Worm (Caenorhabditis elegans) whole organism, L4 larva: ENCODE results near the gene T15H9.5.

Experiments
- dve-1 ChIP-seq: sonication (generic microtip); optimal IDR thresholded peaks from 2 replicates; lab custom pipeline; 2017; ENCODE audit warnings: antibody characterized with exemption, mild to moderate bottlenecking, missing genetic modification characterization, missing compliant biosample characterization; ENCODE audit not compliant: insufficient read depth
- nhr-25 ChIP-seq: sonication (generic microtip); optimal IDR thresholded peaks from 2 replicates; lab custom pipeline; 2017; ENCODE audit warnings: missing genetic modification characterization, mild to moderate bottlenecking, missing compliant biosample characterization, antibody characterized with exemption, moderate library complexity, borderline replicate concordance; ENCODE audit not compliant: insufficient read depth
- nhr-6 ChIP-seq: fragments of 150-350 bp; optimal IDR thresholded peaks from 2 replicates; lab custom pipeline; 2014; ENCODE audit warnings: missing biosample characterization, missing genetic modification characterization
- nhr-76 ChIP-seq: fragments of 150-350 bp; optimal IDR thresholded peaks from 2 replicates; lab custom pipeline; 2014; ENCODE audit warnings: missing biosample characterization, missing genetic modification characterization
- skn-1 ChIP-seq: fragments of 150-350 bp; optimal IDR thresholded peaks from 2 replicates; lab custom pipeline; 2014; ENCODE audit warnings: missing biosample characterization, missing genetic modification characterization
- zip-11 ChIP-seq: fragments of 200-800 bp; sonication (Bioruptor generic); IDR thresholded peaks from 2 replicates; pipeline ENCODE4 v1.3.6; 2022; ENCODE audit warnings: missing genetic modification characterization, missing compliant biosample characterization

DNA sequence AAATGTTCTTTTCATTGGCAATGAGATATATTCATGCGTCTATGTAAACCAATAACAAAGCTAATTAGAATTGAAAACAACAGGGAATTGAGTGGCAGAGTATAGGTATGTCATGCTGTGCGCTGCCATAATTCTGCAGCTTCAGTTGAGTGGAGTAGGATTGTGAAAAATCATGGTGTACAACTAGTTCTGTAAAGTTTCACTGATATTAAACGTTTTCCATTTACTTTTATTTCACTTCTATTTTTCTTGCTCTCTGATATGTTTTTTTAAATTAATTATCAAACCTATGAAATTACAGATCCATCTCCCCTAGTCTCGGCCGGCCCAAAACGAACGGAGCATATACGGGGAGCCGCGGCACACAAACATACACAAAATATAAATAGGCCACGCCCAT is 35.6 kb downstream of the T15H9.5 start, which contains the start of gene exc-7:
- no peak for TF ChIP-seq nhr-76
- TF ChIP-seq zip-11, result no peak
- no peak for TF ChIP-seq nhr-6 (tag; lab: Kevin White, UChicago)
- no peak for TF ChIP-seq skn-1 (tag; lab: Kevin White, UChicago)
- TF ChIP-seq dve-1 (tag; lab: Kevin White, UChicago), result no peak
- no peak for TF ChIP-seq nhr-25
